Fruit fly (Drosophila melanogaster) whole organism, embryonic: ENCODE data around the gene CG42633.

Experiments
- Antp ChIP-seq: fragments of 200-800 bp; sonication (Bioruptor generic); optimal IDR thresholded peaks from 3 replicates; lab custom pipeline; 2016; ENCODE audit warnings: missing biosample characterization, missing genetic modification characterization
- CG10979 ChIP-seq: fragments of 200-800 bp; sonication (Bioruptor generic); optimal IDR thresholded peaks from 2 replicates; lab custom pipeline; 2018; ENCODE audit warnings: missing biosample characterization, mild to moderate bottlenecking, missing genetic modification characterization, moderate library complexity
- CG15601 ChIP-seq: fragments of 200-800 bp; sonication (Bioruptor generic); optimal IDR thresholded peaks from 3 replicates; lab custom pipeline; 2019; ENCODE audit warnings: missing biosample characterization, mild to moderate bottlenecking, missing genetic modification characterization, moderate library complexity
- CG16815 ChIP-seq: fragments of 200-800 bp; sonication (Bioruptor generic); optimal IDR thresholded peaks from 3 replicates; lab custom pipeline; 2017; ENCODE audit warnings: missing biosample characterization, mild to moderate bottlenecking, missing genetic modification characterization
- CG17328 ChIP-seq: fragments of 200-800 bp; sonication (Bioruptor generic); IDR thresholded peaks from 2 replicates; pipeline ENCODE4 v1.3.6; 2022; ENCODE audit warnings: missing biosample characterization, missing genetic modification characterization
- CG2116 ChIP-seq: fragments of 200-800 bp; sonication (Bioruptor generic); optimal IDR thresholded peaks from 3 replicates; lab custom pipeline; 2018; ENCODE audit warnings: missing biosample characterization, mild to moderate bottlenecking, missing genetic modification characterization
- CG4404 ChIP-seq: fragments of 200-800 bp; sonication (Bioruptor generic); IDR thresholded peaks from 2 replicates; pipeline ENCODE4 v1.3.6; 2022; ENCODE audit warnings: missing biosample characterization, missing genetic modification characterization
- CG5245 ChIP-seq: fragments of 200-800 bp; sonication (Bioruptor generic); optimal IDR thresholded peaks from 3 replicates; lab custom pipeline; 2016; ENCODE audit warnings: missing biosample characterization, missing genetic modification characterization
- CG6254 ChIP-seq: fragments of 200-800 bp; sonication (Bioruptor generic); optimal IDR thresholded peaks from 3 replicates; lab custom pipeline; 2017; ENCODE audit warnings: mild to moderate bottlenecking, missing biosample characterization, missing genetic modification reagents, missing genetic modification characterization
- CG7372 ChIP-seq: fragments of 200-800 bp; sonication (Bioruptor generic); IDR thresholded peaks from 2 replicates; pipeline ENCODE4 v1.3.6; 2022; ENCODE audit warnings: missing biosample characterization, missing genetic modification characterization
- CG7928 ChIP-seq: fragments of 200-800 bp; sonication (Bioruptor generic); optimal IDR thresholded peaks from 2 replicates; lab custom pipeline; 2017; ENCODE audit warnings: missing biosample characterization, mild to moderate bottlenecking, missing genetic modification characterization
- CG7963 ChIP-seq: fragments of 200-800 bp; sonication (Bioruptor generic); IDR thresholded peaks from 3 replicates; pipeline ENCODE4 v1.3.6; 2022; ENCODE audit warnings: missing biosample characterization, missing genetic modification characterization; ENCODE audit not compliant: partially characterized antibody
- CG8478 ChIP-seq: fragments of >200 bp; optimal IDR thresholded peaks from 2 replicates; lab custom pipeline; 2018
- CG9797 ChIP-seq: fragments of 200-800 bp; sonication (Bioruptor generic); optimal IDR thresholded peaks from 3 replicates; lab custom pipeline; 2018; ENCODE audit warnings: missing biosample characterization, mild to moderate bottlenecking, missing genetic modification characterization
- Deaf1 ChIP-seq: fragments of 200-800 bp; optimal IDR thresholded peaks from 3 replicates; lab custom pipeline; 2019; ENCODE audit warnings: missing biosample characterization, mild to moderate bottlenecking, missing genetic modification characterization, moderate library complexity
- Dp ChIP-seq: fragments of 200-800 bp; sonication (Bioruptor generic); optimal IDR thresholded peaks from 2 replicates; lab custom pipeline; 2018; ENCODE audit warnings: missing biosample characterization, mild to moderate bottlenecking, missing genetic modification characterization, moderate library complexity
- Drgx ChIP-seq: fragments of 200-800 bp; sonication (Bioruptor generic); IDR thresholded peaks from 2 replicates; pipeline ENCODE4 v1.3.6; 2022; ENCODE audit warnings: missing biosample characterization, missing genetic modification characterization
- Gug ChIP-seq: fragments of 200-800 bp; sonication (Bioruptor generic); IDR thresholded peaks from 4 replicates; pipeline ENCODE4 v1.3.6; 2022; ENCODE audit warnings: missing biosample characterization, missing genetic modification characterization
- HLH3B ChIP-seq: fragments of 200-800 bp; sonication (Bioruptor generic); IDR thresholded peaks from 2 replicates; pipeline ENCODE4 v1.3.6; 2022; ENCODE audit warnings: missing biosample characterization, missing genetic modification characterization
- HLHmδ ChIP-seq: fragments of 200-800 bp; sonication (Bioruptor generic); optimal IDR thresholded peaks from 2 replicates; lab custom pipeline; 2018; ENCODE audit warnings: missing biosample characterization, mild to moderate bottlenecking, missing genetic modification characterization, moderate library complexity
- Lpt ChIP-seq: fragments of >200 bp; optimal IDR thresholded peaks from 2 replicates; lab custom pipeline; 2018; ENCODE audit warnings: missing biosample characterization, missing genetic modification characterization
- Mad ChIP-seq: fragments of 200-800 bp; sonication (Bioruptor generic); optimal IDR thresholded peaks from 2 replicates; lab custom pipeline; 2016; ENCODE audit warnings: missing biosample characterization, missing genetic modification characterization
- Meics ChIP-seq: fragments of 200-800 bp; sonication (Bioruptor generic); optimal IDR thresholded peaks from 2 replicates; lab custom pipeline; 2017; ENCODE audit warnings: missing biosample characterization, mild to moderate bottlenecking, missing genetic modification characterization
- NC2β ChIP-seq: fragments of 200-800 bp; sonication (Bioruptor generic); optimal IDR thresholded peaks from 2 replicates; lab custom pipeline; 2016; ENCODE audit warnings: missing biosample characterization, missing genetic modification characterization
- Vsx1 ChIP-seq: fragments of 200-800 bp; sonication (Bioruptor generic); optimal IDR thresholded peaks from 2 replicates; lab custom pipeline; 2017; ENCODE audit warnings: missing biosample characterization, mild to moderate bottlenecking, missing genetic modification characterization, missing genetic modification reagents
- amos ChIP-seq: fragments of 200-800 bp; sonication (Bioruptor generic); IDR thresholded peaks from 2 replicates; pipeline ENCODE4 v1.3.6; 2022; ENCODE audit warnings: missing biosample characterization, missing genetic modification characterization; ENCODE audit not compliant: partially characterized antibody
- chn ChIP-seq: fragments of 200-800 bp; sonication (Bioruptor generic); optimal IDR thresholded peaks from 2 replicates; lab custom pipeline; 2016; ENCODE audit warnings: missing biosample characterization, missing genetic modification characterization
- crc ChIP-seq: fragments of 200-800 bp; sonication (Bioruptor generic); optimal IDR thresholded peaks from 2 replicates; lab custom pipeline; 2016; ENCODE audit warnings: missing biosample characterization, missing genetic modification characterization
- croc ChIP-seq: fragments of 200-800 bp; sonication (Bioruptor generic); conservative IDR thresholded peaks from 3 replicates; pipeline ENCODE4 v1.3.6; 2022; ENCODE audit warnings: missing biosample characterization, missing genetic modification characterization
- cwo ChIP-seq: fragments of 200-800 bp; sonication (Bioruptor generic); optimal IDR thresholded peaks from 3 replicates; lab custom pipeline; 2017; ENCODE audit warnings: missing biosample characterization, missing genetic modification characterization, mild to moderate bottlenecking, moderate library complexity, missing genetic modification reagents
- dmrt11E ChIP-seq: fragments of 200-800 bp; sonication (Bioruptor generic); optimal IDR thresholded peaks from 3 replicates; lab custom pipeline; 2018; ENCODE audit warnings: missing biosample characterization, mild to moderate bottlenecking, missing genetic modification characterization, moderate library complexity
- gcm2 ChIP-seq: fragments of 200-800 bp; sonication (Bioruptor generic); optimal IDR thresholded peaks from 2 replicates; lab custom pipeline; 2016; ENCODE audit warnings: missing biosample characterization, missing genetic modification characterization
- gsb-n ChIP-seq: fragments of 200-800 bp; sonication (Bioruptor generic); optimal IDR thresholded peaks from 3 replicates; lab custom pipeline; 2018; ENCODE audit warnings: missing biosample characterization, mild to moderate bottlenecking, missing genetic modification characterization
- ham ChIP-seq: fragments of 200-800 bp; sonication (Bioruptor generic); IDR thresholded peaks from 2 replicates; pipeline ENCODE4 v1.3.6; 2022; ENCODE audit warnings: missing biosample characterization, missing genetic modification characterization
- hkb ChIP-seq, 2 experiments: fragments of 200-800 bp in 1 of 2; fragments of >200 bp in 1 of 2; sonication (Bioruptor generic) in 1 of 2; IDR thresholded peaks in 1 of 2; optimal IDR thresholded peaks in 1 of 2; 2 replicates each; pipeline versions ENCODE4 v1.3.6 to Lab custom; 2017 to 2022; ENCODE audit warnings: missing biosample characterization in 1 of 2, missing genetic modification characterization in 1 of 2
- inv ChIP-seq: fragments of 200-800 bp; sonication (Bioruptor generic); IDR thresholded peaks from 2 replicates; pipeline ENCODE4 v1.3.6; 2022; ENCODE audit warnings: missing biosample characterization, missing genetic modification characterization; ENCODE audit not compliant: partially characterized antibody
- jing ChIP-seq: fragments of 200-800 bp; sonication (Bioruptor generic); optimal IDR thresholded peaks from 2 replicates; lab custom pipeline; 2018; ENCODE audit warnings: missing biosample characterization, mild to moderate bottlenecking, missing genetic modification characterization
- mld ChIP-seq: fragments of 200-800 bp; sonication (Bioruptor generic); IDR thresholded peaks from 3 replicates; pipeline ENCODE4 v1.3.6; 2022; ENCODE audit warnings: missing biosample characterization, missing genetic modification characterization; ENCODE audit not compliant: partially characterized antibody
- nau ChIP-seq: fragments of 200-800 bp; sonication (Bioruptor generic); optimal IDR thresholded peaks from 3 replicates; lab custom pipeline; 2017; ENCODE audit warnings: missing biosample characterization, mild to moderate bottlenecking, missing genetic modification characterization, missing genetic modification reagents
- pan ChIP-seq, 4 experiments: fragments of >200 bp in 3 of 4; fragments of 200-800 bp in 1 of 4; sonication (Bioruptor generic) in 1 of 4; optimal IDR thresholded peaks in 3 of 4; IDR thresholded peaks in 1 of 4; 2 replicates each; pipeline versions ENCODE4 v1.3.6 to Lab custom; 2017 to 2022; ENCODE audit warnings: missing biosample characterization in 2 of 4, missing genetic modification characterization in 2 of 4, mixed read lengths in 1 of 4
- pho ChIP-seq: fragments of 200-800 bp; sonication (Bioruptor generic); optimal IDR thresholded peaks from 2 replicates; lab custom pipeline; 2016; ENCODE audit warnings: missing biosample characterization, missing genetic modification characterization
- psq ChIP-seq: fragments of 200-800 bp; sonication (Bioruptor generic); optimal IDR thresholded peaks from 2 replicates; lab custom pipeline; 2017; ENCODE audit warnings: missing biosample characterization, missing genetic modification characterization
- sens ChIP-seq: fragments of 200-800 bp; sonication (Bioruptor generic); peaks from one replicate; lab custom pipeline; 2016; ENCODE audit warnings: missing biosample characterization, missing genetic modification characterization
- so ChIP-seq: fragments of 200-800 bp; sonication (Bioruptor generic); IDR thresholded peaks from 3 replicates; pipeline ENCODE4 v1.3.6; 2022; ENCODE audit warnings: missing biosample characterization, missing genetic modification characterization
- sob ChIP-seq: fragments of 200-800 bp; sonication (Bioruptor generic); IDR thresholded peaks from 2 replicates; pipeline ENCODE4 v1.3.6; 2022; ENCODE audit warnings: missing biosample characterization, missing genetic modification characterization
- unc-4 ChIP-seq: fragments of 200-800 bp; sonication (Bioruptor generic); IDR thresholded peaks from 2 replicates; pipeline ENCODE4 v1.3.6; 2022; ENCODE audit warnings: missing biosample characterization, missing genetic modification characterization; ENCODE audit not compliant: partially characterized antibody
- zen2 ChIP-seq: fragments of 200-800 bp; sonication (Bioruptor generic); IDR thresholded peaks from 3 replicates; pipeline ENCODE4 v1.3.6; 2022; ENCODE audit warnings: missing biosample characterization, missing genetic modification characterization; ENCODE audit not compliant: partially characterized antibody

Gene CG42633

dm6 chr3R:10760966-10761855, 20.9 kb downstream of the CG42633 start, which contains the start of the genes MED7 and Cap-H2 (continued):
- peak; percentile 80 for TF ChIP-seq Mad (GFP tag; lab: Kevin White, UChicago)
- TF ChIP-seq jing, result peak; percentile 29
- TF ChIP-seq CG5245 (GFP tag; lab: Kevin White, UChicago), result peak; percentile 73
- TF ChIP-seq HLH3B, result peak; percentile 73
- peak; percentile 98 for TF ChIP-seq unc-4
- TF ChIP-seq so (GFP tag; lab: Robert Waterston, UW), result peak; percentile 78; the same call in 2 of the 3 replicates
- TF ChIP-seq CG15601, result peak; percentile 72
- peak; percentile 59 for TF ChIP-seq hkb (optimal IDR thresholded peaks at IDR 0.05; lab: Kevin White, UChicago)
- TF ChIP-seq hkb (GFP tag; IDR thresholded peaks at IDR 0.05; lab: Robert Waterston, UW), result peak; percentile 56
- peak; percentile 18 for TF ChIP-seq CG7928
- peak; percentile 11 for TF ChIP-seq CG8478 (lab: Kevin White, UChicago)
- TF ChIP-seq dmrt11E (tag; lab: Kevin White, UChicago), result peak; percentile 80
- TF ChIP-seq CG4404, result peak; percentile 84
- TF ChIP-seq sob (GFP tag; lab: Robert Waterston, UW), result peak; percentile 93
- no peak for TF ChIP-seq nau
- peak; percentile 72 for TF ChIP-seq Meics (GFP tag; lab: Kevin White, UChicago)
- TF ChIP-seq ham (GFP tag; lab: Robert Waterston, UW), result peak; percentile 51; the same call in 1 of the 2 replicates
- TF ChIP-seq crc (GFP tag; lab: Kevin White, UChicago), result peak; percentile 25
- TF ChIP-seq gcm2 (GFP tag; lab: Kevin White, UChicago), result peak; percentile 69
- peak; percentile 77 for TF ChIP-seq NC2β (GFP tag; lab: Kevin White, UChicago)
- no peak for TF ChIP-seq Lpt
- peak; percentile 35 for TF ChIP-seq CG9797 (GFP tag; lab: Kevin White, UChicago)
- peak; percentile 81 for TF ChIP-seq Gug (GFP tag; lab: Robert Waterston, UW)
- TF ChIP-seq Deaf1, result no peak
- TF ChIP-seq Drgx (GFP tag; lab: Robert Waterston, UW), result no peak
- TF ChIP-seq Dp, result peak; percentile 14
- TF ChIP-seq chn (GFP tag; lab: Kevin White, UChicago), result peak; percentile 86
- peak; percentile 72 for TF ChIP-seq croc (GFP tag; lab: Robert Waterston, UW)
- TF ChIP-seq gsb-n, result peak; percentile 75
- peak; percentile 11 for TF ChIP-seq cwo
- TF ChIP-seq CG16815 (GFP tag; lab: Kevin White, UChicago), result peak; percentile 62
- TF ChIP-seq amos (GFP tag; lab: Robert Waterston, UW), result peak; percentile 96
- TF ChIP-seq pan (optimal IDR thresholded peaks at IDR 0.05; lab: Kevin White, UChicago), result no peak
- TF ChIP-seq pan (GFP tag; optimal IDR thresholded peaks at IDR 0.05 in 1 of 2, IDR thresholded peaks at IDR 0.05 in 1 of 2), result peak in 1 of 2 experiments; percentile 84
- TF ChIP-seq HLHmδ (GFP tag; lab: Kevin White, UChicago), result no peak
- TF ChIP-seq Vsx1, result no peak
- TF ChIP-seq pho (GFP tag; lab: Kevin White, UChicago), result peak; percentile 89
- TF ChIP-seq CG2116 (GFP tag; lab: Kevin White, UChicago), result peak; percentile 95
- TF ChIP-seq CG7963 (GFP tag; lab: Robert Waterston, UW), result peak; percentile 97
- peak; percentile 73 for TF ChIP-seq CG7372 (GFP tag; lab: Robert Waterston, UW)
- peak; percentile 67 for TF ChIP-seq CG10979 (tag; lab: Kevin White, UChicago)
- TF ChIP-seq mld (GFP tag; lab: Robert Waterston, UW), result peak; percentile 89
- TF ChIP-seq CG17328 (GFP tag; lab: Robert Waterston, UW), result peak; percentile 78
- TF ChIP-seq sens (GFP tag; lab: Kevin White, UChicago), result peak; percentile 97
- TF ChIP-seq psq (GFP tag; lab: Kevin White, UChicago), result peak; percentile 97
- TF ChIP-seq inv, result peak; percentile 98
- TF ChIP-seq CG6254, result peak; percentile 18
- peak; percentile 94 for TF ChIP-seq zen2 (GFP tag; lab: Robert Waterston, UW)
- peak; percentile 75 for TF ChIP-seq Antp (GFP tag; lab: Kevin White, UChicago)
